Fruit fly (Drosophila melanogaster): ENCODE results near the gene mtSSB.

The mtSSB gene

dm6 chr3R:16157564-16158242 is 47.3 kb downstream of the mtSSB start (continued):
- TF ChIP-seq CG17361 (GFP tag; IDR thresholded peaks at IDR 0.05) (peak; percentile 67; the same call in 2 of the 3 replicates), Oli (tag; optimal IDR thresholded peaks at IDR 0.05) (peak; percentile 58), dan (GFP tag; IDR thresholded peaks at IDR 0.05) (no peak), Nf-YC (tag; optimal IDR thresholded peaks at IDR 0.05) (peak; percentile 15), CG12391 (tag; optimal IDR thresholded peaks at IDR 0.05) (peak; percentile 53), Hmx (GFP tag; optimal IDR thresholded peaks at IDR 0.05) (peak; percentile 8), Dip3 (GFP tag; optimal IDR thresholded peaks at IDR 0.05) (no peak), CG2199 (GFP tag; IDR thresholded peaks at IDR 0.05) (no peak), CG1602 (GFP tag; optimal IDR thresholded peaks at IDR 0.05) (peak; percentile 29), CG4328 (GFP tag; optimal IDR thresholded peaks at IDR 0.05) (no peak), CG12769 (tag; optimal IDR thresholded peaks at IDR 0.05) (no peak), bsh (GFP tag; optimal IDR thresholded peaks at IDR 0.05) (no peak), Dref (GFP tag; IDR thresholded peaks at IDR 0.05) (no peak), CG5180 (GFP tag; optimal IDR thresholded peaks at IDR 0.05) (no peak), CG2889 (GFP tag; IDR thresholded peaks at IDR 0.05) (no peak), CG16815 (GFP tag; optimal IDR thresholded peaks at IDR 0.05) (peak; percentile 23), CG9215 (GFP tag; IDR thresholded peaks at IDR 0.05) (peak; percentile 36; the same call in 1 of the 2 replicates), CG42726 (GFP tag; IDR thresholded peaks at IDR 0.05; ENCODE audit: partially characterized antibody) (peak; percentile 34; the same call in 1 of the 2 replicates), D (optimal IDR thresholded peaks at IDR 0.05) (no peak), D (GFP tag; optimal IDR thresholded peaks at IDR 0.05) (no peak), sd (tag; optimal IDR thresholded peaks at IDR 0.05) (no peak), Hand (GFP tag; optimal IDR thresholded peaks at IDR 0.05) (no peak), CG9876 (GFP tag; optimal IDR thresholded peaks at IDR 0.05) (no peak), CG11696 (GFP tag; IDR thresholded peaks at IDR 0.05) (no peak), run (tag; optimal IDR thresholded peaks at IDR 0.05) (no peak), Ravus (GFP tag; IDR thresholded peaks at IDR 0.05) (no peak), CG1233 (GFP tag; optimal IDR thresholded peaks at IDR 0.05) (peak; percentile 58), slbo (GFP tag; IDR thresholded peaks at IDR 0.05) (peak; percentile 43), cad (GFP tag; optimal IDR thresholded peaks at IDR 0.05) (no peak), CG11093 (GFP tag; IDR thresholded peaks at IDR 0.05) (no peak), dati (GFP tag; IDR thresholded peaks at IDR 0.05) (no peak), lab (GFP tag; optimal IDR thresholded peaks at IDR 0.05) (peak; percentile 50), CG4360 (GFP tag; IDR thresholded peaks at IDR 0.05) (no peak), grau (tag; optimal IDR thresholded peaks at IDR 0.05) (peak; percentile 68), CG6175 (GFP tag; IDR thresholded peaks at IDR 0.05) (0 out of 3 replicates have a peak, but pooled peaks have one; percentile 50), Bteb2 (GFP tag; optimal IDR thresholded peaks at IDR 0.05) (no peak), Sin3A (optimal IDR thresholded peaks at IDR 0.05) (no peak), CG3281 (GFP tag; optimal IDR thresholded peaks at IDR 0.05) (peak; percentile 63), TFAM (GFP tag; optimal IDR thresholded peaks at IDR 0.05) (no peak), YL-1 (GFP tag; optimal IDR thresholded peaks at IDR 0.05) (no peak), jumu (GFP tag; optimal IDR thresholded peaks at IDR 0.05) (no peak), ato (GFP tag; IDR thresholded peaks at IDR 0.05; ENCODE audit: partially characterized antibody) (no peak), HLH4C (GFP tag; IDR thresholded peaks at IDR 0.05; ENCODE audit: partially characterized antibody) (no peak), rib (GFP tag; IDR thresholded peaks at IDR 0.05) (peak; percentile 50; the same call in 1 of the 2 replicates), CG15479 (GFP tag; optimal IDR thresholded peaks at IDR 0.05) (no peak), Aef1 (GFP tag; IDR thresholded peaks at IDR 0.05) (peak; percentile 32; the same call in 1 of the 3 replicates), CG13123 (GFP tag; optimal IDR thresholded peaks at IDR 0.05) (no peak), CG34422 (GFP tag; IDR thresholded peaks at IDR 0.05) (no peak; the same call in 2 of the 3 replicates), NfI (GFP tag; optimal IDR thresholded peaks at IDR 0.05) (peak; percentile 7), peb (GFP tag; IDR thresholded peaks at IDR 0.05) (no peak), CG31388 (GFP tag; optimal IDR thresholded peaks at IDR 0.05) (no peak)

Data from whole organism, embryonic.